Worm (Caenorhabditis elegans) whole organism, midembryonic: ENCODE results near the gene ttr-22.

ENCODE experiments used
- T22C8.4 ChIP-seq: fragments of 200-800 bp; sonication (Bioruptor generic); IDR thresholded peaks from 2 replicates; pipeline ENCODE4 v1.3.6; 2022; ENCODE audit warnings: missing genetic modification characterization, missing compliant biosample characterization
- flt-1 ChIP-seq: fragments of 200-800 bp; sonication (Bioruptor generic); IDR thresholded peaks from 2 replicates; pipeline ENCODE4 v1.3.6; 2022; ENCODE audit warnings: missing genetic modification characterization, missing compliant biosample characterization

DNA sequence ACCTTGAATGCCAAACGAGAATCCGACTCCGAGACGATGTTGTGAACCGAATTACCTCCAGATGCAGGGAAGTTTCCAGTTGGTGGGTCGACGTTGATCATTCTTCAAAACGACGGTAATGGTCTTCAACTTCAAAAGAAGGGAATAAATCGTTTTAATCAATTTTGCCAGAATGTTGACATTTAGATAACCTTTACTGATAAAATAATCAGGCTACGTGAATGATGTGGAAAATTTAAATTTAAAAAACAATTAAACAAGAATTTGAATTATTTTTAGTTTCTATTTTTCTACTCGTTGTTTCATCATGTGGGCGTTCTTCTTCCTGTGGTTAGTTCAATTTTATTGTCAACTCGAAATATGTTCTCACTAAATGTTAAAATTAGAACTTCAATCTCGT lies 22.5 kb downstream of the ttr-22 start, which contains the start of gene ssp-35:
- TF ChIP-seq flt-1 (GFP tag; lab: Robert Waterston, UW), result no peak
- no peak for TF ChIP-seq T22C8.4 (GFP tag; lab: Robert Waterston, UW)
